Worm (Caenorhabditis elegans): ENCODE results near the gene hum-8.

Gene hum-8

ce11 chrIV:425546-425945 is 14.8 kb downstream of the hum-8 start:
- TF ChIP-seq unc-3 (GFP tag; conservative IDR thresholded peaks at IDR 0.05): no peak
- TF ChIP-seq unc-3 (tag; optimal IDR thresholded peaks at IDR 0.05): no peak
- TF ChIP-seq ceh-48 (tag; optimal IDR thresholded peaks at IDR 0.05): peak; percentile 56
- TF ChIP-seq tbx-2 (tag; optimal IDR thresholded peaks at IDR 0.05): no peak
- peak; percentile 11 for TF ChIP-seq nfya-1 (tag; optimal IDR thresholded peaks at IDR 0.05)

- TF ChIP-seq K09A11.1 (tag; optimal IDR thresholded peaks at IDR 0.05; ENCODE audit: insufficient read depth) (no peak), dve-1 (tag; optimal IDR thresholded peaks at IDR 0.05) (peak; percentile 3)
These were observed 15.3 kb downstream of the hum-8 start, which contains the start of gene daf-18 for ce11 chrIV:425052-425451. daf-18 (minus strand) TSS chrIV:425177.

ce11 chrIV:422112-422511 is 18.2 kb downstream of the hum-8 start:
- no peak for TF ChIP-seq elt-4 (tag; optimal IDR thresholded peaks at IDR 0.05)
- TF ChIP-seq ceh-19 (GFP tag; optimal IDR thresholded peaks at IDR 0.05): no peak
- TF ChIP-seq rnt-1 (tag; optimal IDR thresholded peaks at IDR 0.05): no peak
- TF ChIP-seq hlh-30 (tag; optimal IDR thresholded peaks at IDR 0.05; ENCODE audit: insufficient read depth): no peak
- no peak for TF ChIP-seq pat-9 (tag; optimal IDR thresholded peaks at IDR 0.05)
- TF ChIP-seq ztf-16 (tag; optimal IDR thresholded peaks at IDR 0.05): no peak
- TF ChIP-seq sox-2 (GFP tag; IDR thresholded peaks at IDR 0.05): no peak
- no peak for TF ChIP-seq ahr-1 (tag; optimal IDR thresholded peaks at IDR 0.05)
- TF ChIP-seq unc-3 (GFP tag; conservative IDR thresholded peaks at IDR 0.05): no peak
- no peak for TF ChIP-seq unc-3 (tag; optimal IDR thresholded peaks at IDR 0.05)
- no peak for TF ChIP-seq unc-86 (tag; optimal IDR thresholded peaks at IDR 0.05)
- TF ChIP-seq dmd-4 (tag; optimal IDR thresholded peaks at IDR 0.05; ENCODE audit: borderline replicate concordance): no peak
- no peak for TF ChIP-seq C08G9.2 (tag; optimal IDR thresholded peaks at IDR 0.05)
- TF ChIP-seq nhr-11 (tag; optimal IDR thresholded peaks at IDR 0.05): no peak
- no peak for TF ChIP-seq zip-5 (tag; optimal IDR thresholded peaks at IDR 0.05)

ce11 chrIV:420686-421085 is 19.7 kb downstream of the hum-8 start:
- no peak for TF ChIP-seq fax-1 (tag; optimal IDR thresholded peaks at IDR 0.05)
- no peak for TF ChIP-seq lin-11 (tag; optimal IDR thresholded peaks at IDR 0.05)
- TF ChIP-seq pax-1 (tag; optimal IDR thresholded peaks at IDR 0.05): no peak
- TF ChIP-seq dve-1 (tag; optimal IDR thresholded peaks at IDR 0.05): no peak
- no peak for TF ChIP-seq pat-9 (tag; optimal IDR thresholded peaks at IDR 0.05)
- TF ChIP-seq hlh-6 (tag; optimal IDR thresholded peaks at IDR 0.05): no peak

DNA sequence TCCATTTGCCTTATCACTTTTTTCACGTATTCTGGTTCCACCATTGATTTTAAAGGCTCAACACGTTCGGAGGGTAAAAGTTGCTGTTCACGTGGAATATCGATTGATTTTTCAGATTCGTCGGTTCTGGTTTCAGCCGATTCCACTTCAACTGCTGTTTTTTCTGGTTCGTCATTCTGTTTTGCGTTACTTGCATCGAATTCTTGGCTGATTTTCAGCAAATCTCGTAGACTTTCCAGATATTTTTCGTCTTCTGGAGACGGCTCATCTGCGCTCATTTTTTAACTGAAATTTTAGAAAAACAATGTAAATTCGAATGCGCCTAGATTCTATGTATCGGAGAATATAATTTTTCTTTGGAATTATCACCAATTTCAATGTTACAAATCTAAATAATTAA is 20.7 kb downstream of the hum-8 start, which contains the start of gene eri-1:
Gene eri-1 (minus strand): TSS at position 285 of the 400 bp plus-strand sequence.
- TF ChIP-seq lin-11 (tag; optimal IDR thresholded peaks at IDR 0.05) (no peak), T23F11.4 (GFP tag; optimal IDR thresholded peaks at IDR 0.05) (no peak), gmeb-2 (tag; optimal IDR thresholded peaks at IDR 0.05) (no peak), pqm-1 (tag; optimal IDR thresholded peaks at IDR 0.05) (no peak)

DNA sequence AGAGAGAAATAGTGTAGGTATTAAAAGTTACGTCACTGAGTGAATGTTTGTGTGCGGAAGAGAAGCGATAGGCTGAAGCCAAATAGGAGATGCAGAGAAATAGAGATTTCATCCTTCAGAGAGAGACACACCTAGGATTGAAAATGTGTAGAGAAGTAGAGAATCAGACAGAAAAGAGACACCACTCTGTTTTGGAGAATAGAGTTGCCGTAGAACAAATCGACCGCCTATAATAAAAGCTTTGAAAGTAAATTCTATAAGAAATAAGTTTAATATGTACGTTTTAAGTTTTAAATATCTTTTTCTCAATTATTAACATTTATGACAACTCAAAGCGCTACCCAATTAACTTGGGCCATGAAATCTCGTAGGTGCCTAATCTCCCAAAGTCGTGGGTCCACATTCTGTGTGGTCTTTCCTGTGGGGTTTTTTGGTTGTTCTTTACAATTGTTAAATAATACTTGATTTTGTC is 29.9 kb downstream of the hum-8 start, which contains the start of gene T07A9.12:
Gene T07A9.12 (plus strand): TSS at position 448 of the 472 bp plus-strand sequence.
- TF ChIP-seq fkh-6 (tag; optimal IDR thresholded peaks at IDR 0.05): peak; percentile 58
- TF ChIP-seq pros-1 (tag; optimal IDR thresholded peaks at IDR 0.05): no peak
- TF ChIP-seq ama-1 (optimal IDR thresholded peaks at IDR 0.05): no peak
- TF ChIP-seq ttx-3 (tag; optimal IDR thresholded peaks at IDR 0.05): peak; percentile 26
- TF ChIP-seq npax-4 (tag; optimal IDR thresholded peaks at IDR 0.05): no peak
- TF ChIP-seq eyg-1 (tag; optimal IDR thresholded peaks at IDR 0.05): no peak
- TF ChIP-seq ceh-45 (GFP tag; IDR thresholded peaks at IDR 0.05): no peak
- TF ChIP-seq ceh-9 (tag; optimal IDR thresholded peaks at IDR 0.05): no peak
- peak; percentile 70 for TF ChIP-seq ets-4 (tag; optimal IDR thresholded peaks at IDR 0.05)
- no peak for TF ChIP-seq K02D7.2 (tag; optimal IDR thresholded peaks at IDR 0.05)
- peak; percentile 84 for TF ChIP-seq elt-2 (tag; optimal IDR thresholded peaks at IDR 0.05)
- peak; percentile 84 for TF ChIP-seq tbx-7 (tag; optimal IDR thresholded peaks at IDR 0.05)
- TF ChIP-seq K09A11.1 (tag; optimal IDR thresholded peaks at IDR 0.05; ENCODE audit: insufficient read depth): peak; percentile 46
- no peak for TF ChIP-seq ceh-48 (tag; optimal IDR thresholded peaks at IDR 0.05)
- no peak for TF ChIP-seq hlh-13 (GFP tag; optimal IDR thresholded peaks at IDR 0.05)
- TF ChIP-seq sdc-2 (tag; optimal IDR thresholded peaks at IDR 0.05): no peak
- TF ChIP-seq ceh-19 (GFP tag; optimal IDR thresholded peaks at IDR 0.05): peak; percentile 26
- TF ChIP-seq ceh-24 (tag; optimal IDR thresholded peaks at IDR 0.05): no peak
- TF ChIP-seq nhr-11 (tag; optimal IDR thresholded peaks at IDR 0.05): no peak
- TF ChIP-seq ceh-30 (tag; optimal IDR thresholded peaks at IDR 0.05): no peak
- peak; percentile 32 for TF ChIP-seq syd-9 (tag; optimal IDR thresholded peaks at IDR 0.05)
- TF ChIP-seq T23F11.4 (GFP tag; optimal IDR thresholded peaks at IDR 0.05): no peak

All from whole organism, late embryonic.